Fruit fly (Drosophila melanogaster) whole organism, pupa: ENCODE measurements around the gene xmas.
A peak's percentile ranks its signal among the peaks of the same experiment; 100 is the strongest.

ENCODE experiments used
- CG10348 ChIP-seq: fragments of 200-800 bp; sonication (Bioruptor generic); IDR thresholded peaks from 2 replicates; pipeline ENCODE4 v1.3.6; 2022; ENCODE audit warnings: missing biosample characterization, missing genetic modification characterization
- CG12605 ChIP-seq: fragments of 200-800 bp; sonication (Bioruptor generic); IDR thresholded peaks from 2 replicates; pipeline ENCODE4 v1.3.6; 2022; ENCODE audit warnings: missing biosample characterization, missing genetic modification characterization
- CG13204 ChIP-seq: fragments of 200-800 bp; sonication (Bioruptor generic); optimal IDR thresholded peaks from 2 replicates; lab custom pipeline; 2018; ENCODE audit warnings: missing biosample characterization, mild to moderate bottlenecking, missing genetic modification characterization, moderate library complexity
- CG14655 ChIP-seq: fragments of 200-800 bp; sonication (Bioruptor generic); optimal IDR thresholded peaks from 3 replicates; lab custom pipeline; 2017; ENCODE audit warnings: mild to moderate bottlenecking, missing biosample characterization, missing genetic modification reagents, missing genetic modification characterization
- CG15710 ChIP-seq: fragments of 200-800 bp; sonication (Bioruptor generic); optimal IDR thresholded peaks from 2 replicates; lab custom pipeline; 2018; ENCODE audit warnings: missing biosample characterization, mild to moderate bottlenecking, missing genetic modification characterization, moderate library complexity
- CG17806 ChIP-seq: fragments of 200-800 bp; sonication (Bioruptor generic); optimal IDR thresholded peaks from 2 replicates; lab custom pipeline; 2018; ENCODE audit warnings: missing biosample characterization, mild to moderate bottlenecking, missing genetic modification characterization, moderate library complexity
- CG32121 ChIP-seq: fragments of 200-800 bp; sonication (Bioruptor generic); IDR thresholded peaks from 2 replicates; pipeline ENCODE4 v1.3.6; 2022; ENCODE audit warnings: missing biosample characterization, missing genetic modification characterization
- CG34367 ChIP-seq: fragments of 200-800 bp; sonication (Bioruptor generic); optimal IDR thresholded peaks from 2 replicates; lab custom pipeline; 2018; ENCODE audit warnings: missing biosample characterization, mild to moderate bottlenecking, missing genetic modification characterization
- CG4496 ChIP-seq: fragments of 200-800 bp; sonication (Bioruptor generic); IDR thresholded peaks from 3 replicates; pipeline ENCODE4 v1.3.6; 2022; ENCODE audit warnings: missing biosample characterization, missing genetic modification characterization
- CG8159 ChIP-seq: fragments of 200-800 bp; sonication (Bioruptor generic); optimal IDR thresholded peaks from 3 replicates; lab custom pipeline; 2018; ENCODE audit warnings: missing biosample characterization, mild to moderate bottlenecking, missing genetic modification characterization, moderate library complexity
- CG8301 ChIP-seq: fragments of 200-800 bp; sonication (Bioruptor generic); optimal IDR thresholded peaks from 2 replicates; lab custom pipeline; 2018; ENCODE audit warnings: missing biosample characterization, mild to moderate bottlenecking, missing genetic modification characterization
- CG9948 ChIP-seq: fragments of 200-800 bp; sonication (Bioruptor generic); optimal IDR thresholded peaks from 2 replicates; lab custom pipeline; 2018; ENCODE audit warnings: missing biosample characterization, mild to moderate bottlenecking, missing genetic modification characterization, moderate library complexity
- D1 ChIP-seq: fragments of 200-800 bp; sonication (Bioruptor generic); optimal IDR thresholded peaks from 2 replicates; lab custom pipeline; 2018; ENCODE audit warnings: missing biosample characterization, mild to moderate bottlenecking, missing genetic modification characterization, moderate library complexity
- EcR ChIP-seq: fragments of 200-800 bp; sonication (Bioruptor generic); optimal IDR thresholded peaks from 3 replicates; lab custom pipeline; 2019; ENCODE audit warnings: missing biosample characterization, missing genetic modification characterization, mild to moderate bottlenecking, moderate library complexity, missing genetic modification reagents
- Ets98B ChIP-seq: fragments of 200-800 bp; sonication (Bioruptor generic); IDR thresholded peaks from 2 replicates; pipeline ENCODE4 v1.3.6; 2022; ENCODE audit warnings: missing biosample characterization, missing genetic modification characterization
- Pif1A ChIP-seq: fragments of 200-800 bp; sonication (Bioruptor generic); optimal IDR thresholded peaks from 3 replicates; lab custom pipeline; 2016; ENCODE audit warnings: missing biosample characterization, missing genetic modification characterization
- Pif1B ChIP-seq: fragments of 200-800 bp; sonication (Bioruptor generic); optimal IDR thresholded peaks from 3 replicates; lab custom pipeline; 2016; ENCODE audit warnings: missing biosample characterization, missing genetic modification characterization
- Snoo ChIP-seq: fragments of 200-800 bp; sonication (Bioruptor generic); optimal IDR thresholded peaks from 3 replicates; lab custom pipeline; 2017; ENCODE audit warnings: missing biosample characterization, mild to moderate bottlenecking, missing genetic modification characterization, inconsistent platforms
- fd96Ca ChIP-seq: fragments of 200-800 bp; sonication (Bioruptor generic); IDR thresholded peaks from 3 replicates; pipeline ENCODE4 v1.3.6; 2022; ENCODE audit warnings: missing biosample characterization, missing genetic modification characterization
- gl ChIP-seq: fragments of 200-800 bp; sonication (Bioruptor generic); optimal IDR thresholded peaks from 2 replicates; lab custom pipeline; 2018; ENCODE audit warnings: missing biosample characterization, mild to moderate bottlenecking, missing genetic modification characterization
- rn ChIP-seq: fragments of 200-800 bp; sonication (Bioruptor generic); IDR thresholded peaks from 2 replicates; pipeline ENCODE4 v1.3.6; 2022; ENCODE audit warnings: missing biosample characterization, missing genetic modification characterization

xmas gene

dm6 chrX:17125017-17125821 is 33.9 kb downstream of the xmas start:
- TF ChIP-seq D1 (tag; lab: Kevin White, UChicago): no peak
- TF ChIP-seq CG12605 (GFP tag; lab: Robert Waterston, UW): peak; percentile 9; the same call in 1 of the 2 replicates
- TF ChIP-seq CG10348 (GFP tag; lab: Robert Waterston, UW): no peak
- TF ChIP-seq CG4496: peak; percentile 18; the same call in 2 of the 3 replicates
- no peak for TF ChIP-seq Snoo
- TF ChIP-seq CG15710 (tag; lab: Kevin White, UChicago): peak; percentile 23
- TF ChIP-seq CG32121 (GFP tag; lab: Robert Waterston, UW): peak; percentile 41; the same call in 1 of the 2 replicates
- no peak for TF ChIP-seq CG34367 (tag; lab: Kevin White, UChicago)
- peak; percentile 48 for TF ChIP-seq gl (tag; lab: Kevin White, UChicago)
- TF ChIP-seq CG13204 (GFP tag; lab: Kevin White, UChicago): peak; percentile 19
- TF ChIP-seq CG14655: peak; percentile 40
- TF ChIP-seq CG17806 (tag; lab: Kevin White, UChicago): peak; percentile 58
- peak; percentile 46 for TF ChIP-seq Pif1B
- TF ChIP-seq rn: no peak
- peak; percentile 23 for TF ChIP-seq CG8301 (tag; lab: Kevin White, UChicago)
- TF ChIP-seq Pif1A: peak; percentile 32
- TF ChIP-seq CG9948: peak; percentile 20
- peak; percentile 42 for TF ChIP-seq EcR
- TF ChIP-seq fd96Ca (GFP tag; lab: Robert Waterston, UW): peak; percentile 37; the same call in 1 of the 3 replicates
- peak; percentile 55 for TF ChIP-seq CG8159
- TF ChIP-seq Ets98B: 0 out of 2 replicates have a peak, but pooled peaks have one; percentile 14

- TF ChIP-seq CG15710 (tag; lab: Kevin White, UChicago): peak; percentile 44
- no peak; the same call in 1 of the 2 replicates for TF ChIP-seq CG10348 (GFP tag; lab: Robert Waterston, UW)
- peak; percentile 52 for TF ChIP-seq CG8159
- TF ChIP-seq EcR: no peak
- peak; percentile 35 for TF ChIP-seq CG8301 (tag; lab: Kevin White, UChicago)
- TF ChIP-seq Pif1A: peak; percentile 43
- peak; percentile 33 for TF ChIP-seq CG17806 (tag; lab: Kevin White, UChicago)
- TF ChIP-seq Pif1B: peak; percentile 40
- TF ChIP-seq rn: no peak
- peak; percentile 69; the same call in 2 of the 3 replicates for TF ChIP-seq CG4496
- peak; percentile 21 for TF ChIP-seq Snoo
- peak; percentile 22 for TF ChIP-seq CG9948
- TF ChIP-seq Ets98B: peak; percentile 42; the same call in 1 of the 2 replicates
- no peak for TF ChIP-seq CG13204 (GFP tag; lab: Kevin White, UChicago)
- TF ChIP-seq D1 (tag; lab: Kevin White, UChicago): no peak
- peak; percentile 25; the same call in 1 of the 3 replicates for TF ChIP-seq fd96Ca (GFP tag; lab: Robert Waterston, UW)
- 0 out of 2 replicates have a peak, but pooled peaks have one; percentile 23 for TF ChIP-seq CG12605 (GFP tag; lab: Robert Waterston, UW)
- peak; percentile 67 for TF ChIP-seq CG32121 (GFP tag; lab: Robert Waterston, UW)
- peak; percentile 43 for TF ChIP-seq CG14655
- no peak for TF ChIP-seq gl (tag; lab: Kevin White, UChicago)
- no peak for TF ChIP-seq CG34367 (tag; lab: Kevin White, UChicago)
- TF ChIP-seq, all 21 proteins: peak for 14
Observed at dm6 chrX:17123545-17124203, 35.4 kb downstream of the xmas start.

- TF ChIP-seq CG15710 (tag; lab: Kevin White, UChicago) (no peak), CG9948 (no peak), CG32121 (GFP tag; lab: Robert Waterston, UW) (no peak), CG14655 (no peak), CG10348 (GFP tag; lab: Robert Waterston, UW) (no peak), CG13204 (GFP tag; lab: Kevin White, UChicago) (no peak), CG8159 (no peak), EcR (no peak), Pif1A (no peak), CG4496 (no peak), Snoo (no peak), rn (no peak), CG12605 (GFP tag; lab: Robert Waterston, UW) (no peak), fd96Ca (GFP tag; lab: Robert Waterston, UW) (no peak), CG34367 (tag; lab: Kevin White, UChicago) (no peak), D1 (tag; lab: Kevin White, UChicago) (no peak)
- TF ChIP-seq, all 21 proteins: peak for 0
Observed at dm6 chrX:17122425-17123094, 36.5 kb downstream of the xmas start.

- TF ChIP-seq CG8159: peak; percentile 30
- TF ChIP-seq Pif1A: peak; percentile 33
- no peak for TF ChIP-seq CG34367 (tag; lab: Kevin White, UChicago)
- TF ChIP-seq CG9948: peak; percentile 6
- TF ChIP-seq Ets98B: no peak
- TF ChIP-seq EcR: no peak
- peak; percentile 55 for TF ChIP-seq CG14655
- TF ChIP-seq CG13204 (GFP tag; lab: Kevin White, UChicago): no peak
- peak; percentile 37 for TF ChIP-seq CG17806 (tag; lab: Kevin White, UChicago)
- no peak for TF ChIP-seq fd96Ca (GFP tag; lab: Robert Waterston, UW)
- no peak for TF ChIP-seq CG10348 (GFP tag; lab: Robert Waterston, UW)
- no peak for TF ChIP-seq gl (tag; lab: Kevin White, UChicago)
- no peak for TF ChIP-seq D1 (tag; lab: Kevin White, UChicago)
- no peak for TF ChIP-seq CG32121 (GFP tag; lab: Robert Waterston, UW)
- TF ChIP-seq CG4496: no peak
- TF ChIP-seq rn: no peak
- no peak for TF ChIP-seq CG12605 (GFP tag; lab: Robert Waterston, UW)
- peak; percentile 34 for TF ChIP-seq CG8301 (tag; lab: Kevin White, UChicago)
- TF ChIP-seq CG15710 (tag; lab: Kevin White, UChicago): no peak
- no peak for TF ChIP-seq Pif1B
- TF ChIP-seq Snoo: peak; percentile 22
Observed at dm6 chrX:17121600-17121999, 37.5 kb downstream of the xmas start.
